Fruit fly (Drosophila melanogaster) whole organism, embryonic: ENCODE measurements around the gene Rfx.
A peak's percentile ranks its signal among the peaks of the same experiment; 100 is the strongest.

Experiments
- Awh ChIP-seq: fragments of 200-800 bp; sonication (Bioruptor generic); IDR thresholded peaks from 2 replicates; pipeline ENCODE4, ENCODE4 v1.3.6; 2022; ENCODE audit warnings: missing biosample characterization, missing genetic modification characterization
- CG11093 ChIP-seq: fragments of 200-800 bp; sonication (Bioruptor generic); IDR thresholded peaks from 3 replicates; pipeline ENCODE4 v1.3.6; 2022; ENCODE audit warnings: missing biosample characterization, missing genetic modification characterization
- CG14965 ChIP-seq: fragments of 200-800 bp; sonication (Bioruptor generic); optimal IDR thresholded peaks from 2 replicates; lab custom pipeline; 2016; ENCODE audit warnings: missing biosample characterization, missing genetic modification characterization, borderline replicate concordance
- CG15479 ChIP-seq: fragments of 200-800 bp; sonication (Bioruptor generic); optimal IDR thresholded peaks from 3 replicates; lab custom pipeline; 2019; ENCODE audit warnings: missing biosample characterization, mild to moderate bottlenecking, missing genetic modification characterization, moderate library complexity
- CG15601 ChIP-seq: fragments of 200-800 bp; sonication (Bioruptor generic); optimal IDR thresholded peaks from 3 replicates; lab custom pipeline; 2019; ENCODE audit warnings: missing biosample characterization, mild to moderate bottlenecking, missing genetic modification characterization, moderate library complexity
- CG1832 ChIP-seq: fragments of 200-800 bp; sonication (Bioruptor generic); optimal IDR thresholded peaks from 2 replicates; lab custom pipeline; 2017; ENCODE audit warnings: missing biosample characterization, mild to moderate bottlenecking, missing genetic modification characterization, inconsistent platforms
- CG18619 ChIP-seq: fragments of 200-800 bp; sonication (Bioruptor generic); optimal IDR thresholded peaks from 3 replicates; lab custom pipeline; 2017; ENCODE audit warnings: missing biosample characterization, mild to moderate bottlenecking, missing genetic modification characterization
- CG2712 ChIP-seq: fragments of 200-800 bp; optimal IDR thresholded peaks from 3 replicates; lab custom pipeline; 2019; ENCODE audit warnings: missing biosample characterization, mild to moderate bottlenecking, missing genetic modification characterization, moderate library complexity
- CG30020 ChIP-seq: fragments of 200-800 bp; optimal IDR thresholded peaks from 2 replicates; lab custom pipeline; 2019; ENCODE audit warnings: missing biosample characterization, mild to moderate bottlenecking, missing genetic modification characterization, moderate library complexity
- CG3726 ChIP-seq: fragments of 200-800 bp; sonication (Bioruptor generic); IDR thresholded peaks from 3 replicates; pipeline ENCODE4, ENCODE4 v1.3.6; 2022; ENCODE audit warnings: missing biosample characterization, missing genetic modification characterization
- CG4617 ChIP-seq: fragments of 200-800 bp; sonication (Bioruptor generic); optimal IDR thresholded peaks from 3 replicates; lab custom pipeline; 2016; ENCODE audit warnings: missing biosample characterization, missing genetic modification characterization, borderline replicate concordance
- CG6272 ChIP-seq: fragments of 200-800 bp; sonication (Bioruptor generic); IDR thresholded peaks from 2 replicates; pipeline ENCODE4 v1.3.6; 2022; ENCODE audit warnings: missing biosample characterization, missing genetic modification characterization
- CG6791 ChIP-seq: fragments of 200-800 bp; sonication (Bioruptor generic); IDR thresholded peaks from 3 replicates; pipeline ENCODE4 v1.3.6; 2022; ENCODE audit warnings: missing biosample characterization, missing genetic modification characterization; ENCODE audit not compliant: partially characterized antibody
- CG7786 ChIP-seq: fragments of 200-800 bp; sonication (Bioruptor generic); optimal IDR thresholded peaks from 2 replicates; lab custom pipeline; 2016; ENCODE audit warnings: missing biosample characterization, missing genetic modification characterization
- CG7928 ChIP-seq: fragments of 200-800 bp; sonication (Bioruptor generic); optimal IDR thresholded peaks from 2 replicates; lab custom pipeline; 2017; ENCODE audit warnings: missing biosample characterization, mild to moderate bottlenecking, missing genetic modification characterization
- CG9797 ChIP-seq: fragments of 200-800 bp; sonication (Bioruptor generic); optimal IDR thresholded peaks from 3 replicates; lab custom pipeline; 2018; ENCODE audit warnings: missing biosample characterization, mild to moderate bottlenecking, missing genetic modification characterization
- CG9932 ChIP-seq: fragments of 200-800 bp; sonication (Bioruptor generic); IDR thresholded peaks from 2 replicates; pipeline ENCODE4 v1.3.6; 2022; ENCODE audit warnings: missing biosample characterization, missing genetic modification characterization
- Chrac-16 ChIP-seq: fragments of 200-800 bp; sonication (Bioruptor generic); optimal IDR thresholded peaks from 3 replicates; lab custom pipeline; 2016; ENCODE audit warnings: missing biosample characterization, missing genetic modification characterization
- Dbx ChIP-seq: fragments of 200-800 bp; sonication (Bioruptor generic); IDR thresholded peaks from 3 replicates; pipeline ENCODE4 v1.3.6; 2022; ENCODE audit warnings: missing biosample characterization, missing genetic modification characterization
- Doc2 ChIP-seq: fragments of 200-800 bp; sonication (Bioruptor generic); IDR thresholded peaks from 2 replicates; pipeline ENCODE4 v1.3.6; 2022; ENCODE audit warnings: missing biosample characterization, missing genetic modification characterization
- Fer3 ChIP-seq: fragments of 200-800 bp; sonication (Bioruptor generic); optimal IDR thresholded peaks from 2 replicates; lab custom pipeline; 2018; ENCODE audit warnings: missing biosample characterization, mild to moderate bottlenecking, missing genetic modification characterization, moderate library complexity
- HLHmδ ChIP-seq: fragments of 200-800 bp; sonication (Bioruptor generic); optimal IDR thresholded peaks from 2 replicates; lab custom pipeline; 2018; ENCODE audit warnings: missing biosample characterization, mild to moderate bottlenecking, missing genetic modification characterization, moderate library complexity
- Hr78 ChIP-seq, 2 experiments: fragments of 200-800 bp in 1 of 2; fragments of >200 bp in 1 of 2; sonication (Bioruptor generic) in 1 of 2; optimal IDR thresholded peaks; 2 replicates each; lab custom pipeline; 2017 to 2019; ENCODE audit warnings: missing biosample characterization in 2 of 2, missing genetic modification characterization in 2 of 2, mild to moderate bottlenecking in 1 of 2, moderate library complexity in 1 of 2
- MBD-R2 ChIP-seq: fragments of 200-800 bp; sonication (Bioruptor generic); IDR thresholded peaks from 2 replicates; pipeline ENCODE4 v1.3.6; 2022; ENCODE audit warnings: missing biosample characterization, missing genetic modification characterization
- MESR4 ChIP-seq: fragments of 200-800 bp; sonication (Bioruptor generic); optimal IDR thresholded peaks from 2 replicates; lab custom pipeline; 2018; ENCODE audit warnings: missing biosample characterization, mild to moderate bottlenecking, missing genetic modification characterization, moderate library complexity
- Myb ChIP-seq: fragments of 200-800 bp; sonication (Bioruptor generic); optimal IDR thresholded peaks from 2 replicates; lab custom pipeline; 2016; ENCODE audit warnings: missing biosample characterization, missing genetic modification characterization
- Ptx1 ChIP-seq: fragments of 200-800 bp; sonication (Bioruptor generic); IDR thresholded peaks from 2 replicates; pipeline ENCODE4 v1.3.6; 2022; ENCODE audit warnings: missing biosample characterization, missing genetic modification characterization
- YL-1 ChIP-seq: fragments of 200-800 bp; sonication (Bioruptor generic); optimal IDR thresholded peaks from 3 replicates; lab custom pipeline; 2017; ENCODE audit warnings: missing biosample characterization, mild to moderate bottlenecking, missing genetic modification characterization
- cas ChIP-seq: fragments of 200-800 bp; sonication (Bioruptor generic); IDR thresholded peaks from 2 replicates; pipeline ENCODE4 v1.3.6; 2022; ENCODE audit warnings: missing biosample characterization, missing genetic modification characterization
- dimm ChIP-seq: fragments of 200-800 bp; sonication (Bioruptor generic); IDR thresholded peaks from 2 replicates; pipeline ENCODE4 v1.3.6; 2022; ENCODE audit warnings: missing biosample characterization, missing genetic modification characterization
- ems ChIP-seq: fragments of 200-800 bp; sonication (Bioruptor generic); optimal IDR thresholded peaks from 3 replicates; lab custom pipeline; 2016; ENCODE audit warnings: missing biosample characterization, missing genetic modification characterization
- gcm ChIP-seq: fragments of 200-800 bp; sonication (Bioruptor generic); optimal IDR thresholded peaks from 2 replicates; lab custom pipeline; 2019; ENCODE audit warnings: missing biosample characterization, mild to moderate bottlenecking, missing genetic modification characterization, moderate library complexity
- ham ChIP-seq: fragments of 200-800 bp; sonication (Bioruptor generic); IDR thresholded peaks from 2 replicates; pipeline ENCODE4 v1.3.6; 2022; ENCODE audit warnings: missing biosample characterization, missing genetic modification characterization
- inv ChIP-seq: fragments of 200-800 bp; sonication (Bioruptor generic); IDR thresholded peaks from 2 replicates; pipeline ENCODE4 v1.3.6; 2022; ENCODE audit warnings: missing biosample characterization, missing genetic modification characterization; ENCODE audit not compliant: partially characterized antibody
- lola ChIP-seq, 3 experiments: fragments of >200 bp in 2 of 3; fragments of 200-800 bp in 1 of 3; sonication (Bioruptor generic) in 1 of 3; optimal IDR thresholded peaks; 2 replicates each; lab custom pipeline; 2017 to 2019; ENCODE audit warnings: missing biosample characterization in 3 of 3, missing genetic modification characterization in 3 of 3, mild to moderate bottlenecking in 1 of 3, moderate library complexity in 1 of 3
- maf-S ChIP-seq: fragments of 200-800 bp; sonication (Bioruptor generic); optimal IDR thresholded peaks from 2 replicates; lab custom pipeline; 2016; ENCODE audit warnings: missing biosample characterization, missing genetic modification characterization
- nerfin-2 ChIP-seq: fragments of 200-800 bp; sonication (Bioruptor generic); IDR thresholded peaks from 2 replicates; pipeline ENCODE4 v1.3.6; 2022; ENCODE audit warnings: missing biosample characterization, missing genetic modification characterization; ENCODE audit not compliant: partially characterized antibody
- nom ChIP-seq: fragments of 200-800 bp; sonication (Bioruptor generic); optimal IDR thresholded peaks from 2 replicates; lab custom pipeline; 2017; ENCODE audit warnings: missing biosample characterization, missing genetic modification characterization, mild to moderate bottlenecking, moderate library complexity, missing genetic modification reagents
- onecut ChIP-seq: fragments of 200-800 bp; sonication (Bioruptor generic); IDR thresholded peaks from 2 replicates; pipeline ENCODE4 v1.3.6; 2022; ENCODE audit warnings: missing biosample characterization, missing genetic modification characterization
- pan ChIP-seq, 4 experiments: fragments of >200 bp in 3 of 4; fragments of 200-800 bp in 1 of 4; sonication (Bioruptor generic) in 1 of 4; optimal IDR thresholded peaks in 3 of 4; IDR thresholded peaks in 1 of 4; 2 replicates each; pipeline versions ENCODE4 v1.3.6 to Lab custom; 2017 to 2022; ENCODE audit warnings: missing biosample characterization in 2 of 4, missing genetic modification characterization in 2 of 4, mixed read lengths in 1 of 4
- psq ChIP-seq: fragments of 200-800 bp; sonication (Bioruptor generic); optimal IDR thresholded peaks from 2 replicates; lab custom pipeline; 2017; ENCODE audit warnings: missing biosample characterization, missing genetic modification characterization
- schlank ChIP-seq: fragments of 200-800 bp; sonication (Bioruptor generic); optimal IDR thresholded peaks from 2 replicates; lab custom pipeline; 2018; ENCODE audit warnings: missing biosample characterization, mild to moderate bottlenecking, missing genetic modification characterization
- sqz ChIP-seq: fragments of 200-800 bp; sonication (Bioruptor generic); optimal IDR thresholded peaks from 3 replicates; lab custom pipeline; 2018; ENCODE audit warnings: missing biosample characterization, mild to moderate bottlenecking, missing genetic modification characterization
- sr ChIP-seq: fragments of 200-800 bp; sonication (Bioruptor generic); IDR thresholded peaks from 3 replicates; pipeline ENCODE4 v1.3.6; 2022; ENCODE audit warnings: missing biosample characterization, missing genetic modification characterization
- ttk ChIP-seq: fragments of 200-800 bp; sonication (Bioruptor generic); IDR thresholded peaks from 2 replicates; pipeline ENCODE4 v2.1.2; 2022; ENCODE audit warnings: missing biosample characterization, missing genetic modification characterization
- unc-4 ChIP-seq: fragments of 200-800 bp; sonication (Bioruptor generic); IDR thresholded peaks from 2 replicates; pipeline ENCODE4 v1.3.6; 2022; ENCODE audit warnings: missing biosample characterization, missing genetic modification characterization; ENCODE audit not compliant: partially characterized antibody
- wek ChIP-seq: fragments of 200-800 bp; sonication (Bioruptor generic); optimal IDR thresholded peaks from 3 replicates; lab custom pipeline; 2018; ENCODE audit warnings: missing biosample characterization, mild to moderate bottlenecking, missing genetic modification characterization, moderate library complexity
- yki ChIP-seq: fragments of >200 bp; optimal IDR thresholded peaks from 3 replicates; lab custom pipeline; 2018
- zen2 ChIP-seq: fragments of 200-800 bp; sonication (Bioruptor generic); IDR thresholded peaks from 3 replicates; pipeline ENCODE4 v1.3.6; 2022; ENCODE audit warnings: missing biosample characterization, missing genetic modification characterization; ENCODE audit not compliant: partially characterized antibody
- zfh1 ChIP-seq: fragments of 200-800 bp; sonication (Bioruptor generic); IDR thresholded peaks from 3 replicates; pipeline ENCODE4 v1.3.6; 2022; ENCODE audit warnings: missing biosample characterization, missing genetic modification characterization

Rfx gene

dm6 chr3R:10332823-10333263 is 45.0 kb downstream of the Rfx start, which contains the start of gene sle (continued):
- TF ChIP-seq schlank (no peak), ttk (no peak), CG30020 (tag; lab: Kevin White, UChicago) (peak; percentile 21), dimm (GFP tag; lab: Robert Waterston, UW) (no peak), CG11093 (GFP tag; lab: Robert Waterston, UW) (no peak), unc-4 (GFP tag; lab: Robert Waterston, UW) (peak; percentile 44; the same call in 1 of the 2 replicates), CG7786 (peak; percentile 64), onecut (GFP tag; lab: Robert Waterston, UW) (no peak), wek (GFP tag; lab: Kevin White, UChicago) (no peak), CG3726 (GFP tag; lab: Robert Waterston, UW) (no peak), Awh (GFP tag; lab: Robert Waterston, UW) (no peak), CG18619 (GFP tag; lab: Kevin White, UChicago) (peak; percentile 39), Chrac-16 (GFP tag; lab: Kevin White, UChicago) (peak; percentile 26), zen2 (GFP tag; lab: Robert Waterston, UW) (no peak), nerfin-2 (GFP tag; lab: Robert Waterston, UW) (no peak), cas (GFP tag; lab: Robert Waterston, UW) (no peak), MBD-R2 (GFP tag; lab: Robert Waterston, UW) (peak; percentile 67), gcm (GFP tag; lab: Kevin White, UChicago) (no peak), Doc2 (GFP tag; lab: Robert Waterston, UW) (no peak), CG15479 (GFP tag; lab: Kevin White, UChicago) (no peak), CG7928 (GFP tag; lab: Kevin White, UChicago) (peak; percentile 54), HLHmδ (GFP tag; lab: Kevin White, UChicago) (no peak), Fer3 (tag; lab: Kevin White, UChicago) (peak; percentile 50), sqz (no peak), MESR4 (GFP tag; lab: Kevin White, UChicago) (peak; percentile 61), maf-S (GFP tag; lab: Kevin White, UChicago) (peak; percentile 50), CG15601 (no peak), inv (GFP tag; lab: Robert Waterston, UW) (peak; percentile 43; the same call in 1 of the 2 replicates), ham (GFP tag; lab: Robert Waterston, UW) (no peak), CG2712 (tag; lab: Kevin White, UChicago) (peak; percentile 61), CG14965 (GFP tag; lab: Kevin White, UChicago) (no peak), ems (GFP tag; lab: Kevin White, UChicago) (peak; percentile 72), CG1832 (GFP tag; lab: Kevin White, UChicago) (no peak), sr (GFP tag; lab: Robert Waterston, UW) (no peak), CG9932 (GFP tag; lab: Robert Waterston, UW) (peak; percentile 61), Myb (GFP tag; lab: Kevin White, UChicago) (peak; percentile 99), Dbx (GFP tag; lab: Robert Waterston, UW) (peak; percentile 73), psq (GFP tag; lab: Kevin White, UChicago) (no peak), zfh1 (GFP tag; lab: Robert Waterston, UW) (peak; percentile 50; the same call in 1 of the 3 replicates), YL-1 (GFP tag; lab: Kevin White, UChicago) (peak; percentile 89), CG4617 (GFP tag; lab: Kevin White, UChicago) (peak; percentile 41), Ptx1 (GFP tag; lab: Robert Waterston, UW) (peak; percentile 38; the same call in 1 of the 2 replicates), CG6791 (GFP tag; lab: Robert Waterston, UW) (no peak), CG9797 (peak; percentile 54), nom (GFP tag; lab: Kevin White, UChicago) (peak; percentile 44), lola (GFP tag; optimal IDR thresholded peaks at IDR 0.05; lab: Kevin White, UChicago) (no peak), yki (lab: Kevin White, UChicago) (no peak), Hr78 (GFP tag; optimal IDR thresholded peaks at IDR 0.05; lab: Kevin White, UChicago) (no peak), CG6272 (GFP tag; lab: Robert Waterston, UW) (no peak), pan (optimal IDR thresholded peaks at IDR 0.05; lab: Kevin White, UChicago) (no peak), pan (GFP tag; optimal IDR thresholded peaks at IDR 0.05 in 1 of 2, IDR thresholded peaks at IDR 0.05 in 1 of 2) (peak in 1 of 2 experiments; percentile 49)
